Fruit fly (Drosophila melanogaster) whole organism, embryonic: ENCODE measurements around the gene Cog3.
A peak's percentile ranks its signal among the peaks of the same experiment; 100 is the strongest.

Source experiments
- Ada2b ChIP-seq: fragments of 200-800 bp; sonication (Bioruptor generic); IDR thresholded peaks from 2 replicates; pipeline ENCODE4 v1.3.6; 2022; ENCODE audit warnings: missing biosample characterization, missing genetic modification characterization
- Aef1 ChIP-seq: fragments of 200-800 bp; sonication (Bioruptor generic); IDR thresholded peaks from 3 replicates; pipeline ENCODE4 v1.3.6; 2022; ENCODE audit warnings: missing biosample characterization, missing genetic modification characterization
- Atf6 ChIP-seq: fragments of 200-800 bp; sonication (Bioruptor generic); IDR thresholded peaks from 2 replicates; pipeline ENCODE4 v1.3.6; 2022; ENCODE audit warnings: missing biosample characterization, missing genetic modification characterization
- Bgb ChIP-seq: fragments of 200-800 bp; sonication (Bioruptor generic); IDR thresholded peaks from 2 replicates; pipeline ENCODE4 v1.3.6; 2022; ENCODE audit warnings: missing biosample characterization, missing genetic modification characterization; ENCODE audit not compliant: partially characterized antibody
- CG1024 ChIP-seq: fragments of 200-800 bp; sonication (Bioruptor generic); IDR thresholded peaks from 2 replicates; pipeline ENCODE4 v1.3.6; 2022; ENCODE audit warnings: missing biosample characterization, missing genetic modification characterization
- CG10654 ChIP-seq: fragments of 200-800 bp; sonication (Bioruptor generic); optimal IDR thresholded peaks from 2 replicates; lab custom pipeline; 2016; ENCODE audit warnings: missing biosample characterization, missing genetic modification characterization
- CG11504 ChIP-seq: fragments of 200-800 bp; sonication (Bioruptor generic); optimal IDR thresholded peaks from 3 replicates; lab custom pipeline; 2019; ENCODE audit warnings: missing biosample characterization, mild to moderate bottlenecking, missing genetic modification characterization, moderate library complexity
- CG11695 ChIP-seq: fragments of 200-800 bp; sonication (Bioruptor generic); IDR thresholded peaks from 3 replicates; pipeline ENCODE4 v1.3.6; 2022; ENCODE audit warnings: missing biosample characterization, missing genetic modification characterization
- CG12769 ChIP-seq: fragments of 200-800 bp; sonication (Bioruptor generic); optimal IDR thresholded peaks from 2 replicates; lab custom pipeline; 2019; ENCODE audit warnings: missing biosample characterization, mild to moderate bottlenecking, missing genetic modification characterization, moderate library complexity
- CG1603 ChIP-seq: fragments of 200-800 bp; sonication (Bioruptor generic); optimal IDR thresholded peaks from 2 replicates; lab custom pipeline; 2019; ENCODE audit warnings: missing biosample characterization, mild to moderate bottlenecking, missing genetic modification characterization, moderate library complexity
- CG17829 ChIP-seq: fragments of 200-800 bp; optimal IDR thresholded peaks from 2 replicates; lab custom pipeline; 2019; ENCODE audit warnings: missing biosample characterization, mild to moderate bottlenecking, missing genetic modification characterization, moderate library complexity
- CG2120 ChIP-seq: fragments of 200-800 bp; sonication (Bioruptor generic); optimal IDR thresholded peaks from 3 replicates; lab custom pipeline; 2016; ENCODE audit warnings: missing biosample characterization, missing genetic modification characterization
- CG34224 ChIP-seq: fragments of 200-800 bp; sonication (Bioruptor generic); IDR thresholded peaks from 3 replicates; pipeline ENCODE4 v1.3.6; 2022; ENCODE audit warnings: missing biosample characterization, missing genetic modification characterization; ENCODE audit not compliant: partially characterized antibody
- CG3847 ChIP-seq: fragments of 200-800 bp; sonication (Bioruptor generic); IDR thresholded peaks from 2 replicates; pipeline ENCODE4 v1.3.6; 2022; ENCODE audit warnings: missing biosample characterization, missing genetic modification characterization
- CG4328 ChIP-seq: fragments of 200-800 bp; sonication (Bioruptor generic); optimal IDR thresholded peaks from 3 replicates; lab custom pipeline; 2017; ENCODE audit warnings: missing biosample characterization, missing genetic modification reagents, missing genetic modification characterization
- CG5953 ChIP-seq: fragments of 200-800 bp; sonication (Bioruptor generic); IDR thresholded peaks from 2 replicates; pipeline ENCODE4 v1.3.6; 2022; ENCODE audit warnings: missing biosample characterization, missing genetic modification characterization
- CG7745 ChIP-seq: fragments of 200-800 bp; sonication (Bioruptor generic); optimal IDR thresholded peaks from 2 replicates; lab custom pipeline; 2018; ENCODE audit warnings: missing biosample characterization, mild to moderate bottlenecking, missing genetic modification characterization, moderate library complexity
- CG7839 ChIP-seq: fragments of 200-800 bp; sonication (Bioruptor generic); optimal IDR thresholded peaks from 3 replicates; lab custom pipeline; 2018; ENCODE audit warnings: missing biosample characterization, mild to moderate bottlenecking, missing genetic modification characterization, moderate library complexity
- CTCF ChIP-seq: fragments of 200-800 bp; sonication (Bioruptor generic); optimal IDR thresholded peaks from 2 replicates; lab custom pipeline; 2017; ENCODE audit warnings: missing biosample characterization, mild to moderate bottlenecking, missing genetic modification characterization, moderate library complexity
- CoRest ChIP-seq: fragments of 200-800 bp; sonication (Bioruptor generic); optimal IDR thresholded peaks from 3 replicates; lab custom pipeline; 2018; ENCODE audit warnings: missing biosample characterization, mild to moderate bottlenecking, missing genetic modification characterization, moderate library complexity
- H15 ChIP-seq: fragments of 200-800 bp; sonication (Bioruptor generic); IDR thresholded peaks from 3 replicates; pipeline ENCODE4 v1.3.6; 2022; ENCODE audit warnings: missing biosample characterization, missing genetic modification characterization
- Hr51 ChIP-seq, 2 experiments: fragments of 200-800 bp; sonication (Bioruptor generic); optimal IDR thresholded peaks; 2 replicates in 1 of 2; 3 replicates in 1 of 2; lab custom pipeline; 2016 to 2018; ENCODE audit warnings: missing biosample characterization in 2 of 2, missing genetic modification characterization in 2 of 2, mild to moderate bottlenecking in 1 of 2, moderate library complexity in 1 of 2
- Med ChIP-seq: fragments of 200-800 bp; sonication (Bioruptor generic); peaks from one replicate; lab custom pipeline; 2016; ENCODE audit warnings: missing biosample characterization, missing genetic modification characterization, mild to moderate bottlenecking, inconsistent platforms, moderate library complexity
- Mes4 ChIP-seq: fragments of 200-800 bp; sonication (Bioruptor generic); optimal IDR thresholded peaks from 2 replicates; lab custom pipeline; 2016; ENCODE audit warnings: missing biosample characterization, missing genetic modification characterization
- NK7.1 ChIP-seq: fragments of 200-800 bp; sonication (Bioruptor generic); optimal IDR thresholded peaks from 3 replicates; lab custom pipeline; 2016; ENCODE audit warnings: missing biosample characterization, missing genetic modification characterization
- Neu2 ChIP-seq: fragments of 200-800 bp; sonication (Bioruptor generic); optimal IDR thresholded peaks from 3 replicates; lab custom pipeline; 2016; ENCODE audit warnings: missing biosample characterization, missing genetic modification characterization, borderline replicate concordance
- Pdp1 ChIP-seq, 2 experiments: fragments of 200-800 bp; sonication (Bioruptor generic); optimal IDR thresholded peaks; 3 replicates each; lab custom pipeline; 2016; ENCODE audit warnings: missing biosample characterization in 2 of 2, missing genetic modification characterization in 2 of 2, mild to moderate bottlenecking in 1 of 2, moderate library complexity in 1 of 2
- Ptx1 ChIP-seq: fragments of 200-800 bp; sonication (Bioruptor generic); IDR thresholded peaks from 2 replicates; pipeline ENCODE4 v1.3.6; 2022; ENCODE audit warnings: missing biosample characterization, missing genetic modification characterization
- Rfx ChIP-seq: fragments of 200-800 bp; sonication (Bioruptor generic); IDR thresholded peaks from 2 replicates; pipeline ENCODE4 v1.3.6; 2022; ENCODE audit warnings: missing biosample characterization, missing genetic modification characterization
- YL-1 ChIP-seq: fragments of 200-800 bp; sonication (Bioruptor generic); optimal IDR thresholded peaks from 3 replicates; lab custom pipeline; 2017; ENCODE audit warnings: missing biosample characterization, mild to moderate bottlenecking, missing genetic modification characterization
- al ChIP-seq: fragments of 200-800 bp; sonication (Bioruptor generic); IDR thresholded peaks from 2 replicates; pipeline ENCODE4 v1.3.6; 2022; ENCODE audit warnings: missing biosample characterization, missing genetic modification characterization
- chinmo ChIP-seq: fragments of 200-800 bp; sonication (Bioruptor generic); IDR thresholded peaks from 4 replicates; pipeline ENCODE4 v1.3.6; 2022; ENCODE audit warnings: missing biosample characterization, missing genetic modification characterization; ENCODE audit not compliant: partially characterized antibody
- dmrt99B ChIP-seq: fragments of 200-800 bp; sonication (Bioruptor generic); optimal IDR thresholded peaks from 2 replicates; lab custom pipeline; 2018; ENCODE audit warnings: missing biosample characterization, mild to moderate bottlenecking, missing genetic modification characterization, moderate library complexity
- dysf ChIP-seq: fragments of 200-800 bp; sonication (Bioruptor generic); IDR thresholded peaks from 3 replicates; pipeline ENCODE4 v1.3.6; 2022; ENCODE audit warnings: missing biosample characterization, missing genetic modification characterization
- gem ChIP-seq: fragments of 200-800 bp; sonication (Bioruptor generic); optimal IDR thresholded peaks from 2 replicates; lab custom pipeline; 2019; ENCODE audit warnings: missing biosample characterization, mild to moderate bottlenecking, missing genetic modification characterization, moderate library complexity
- grau ChIP-seq: fragments of 200-800 bp; optimal IDR thresholded peaks from 3 replicates; lab custom pipeline; 2019; ENCODE audit warnings: missing biosample characterization, mild to moderate bottlenecking, missing genetic modification characterization, moderate library complexity
- gro ChIP-seq: fragments of 200-800 bp; sonication (Bioruptor generic); optimal IDR thresholded peaks from 2 replicates; lab custom pipeline; 2016; ENCODE audit warnings: missing biosample characterization, missing genetic modification characterization
- gsb ChIP-seq: fragments of 200-800 bp; sonication (Bioruptor generic); IDR thresholded peaks from 2 replicates; pipeline ENCODE4 v1.3.6; 2022; ENCODE audit warnings: missing biosample characterization, missing genetic modification characterization
- hkb ChIP-seq, 2 experiments: fragments of 200-800 bp in 1 of 2; fragments of >200 bp in 1 of 2; sonication (Bioruptor generic) in 1 of 2; IDR thresholded peaks in 1 of 2; optimal IDR thresholded peaks in 1 of 2; 2 replicates each; pipeline versions ENCODE4 v1.3.6 to Lab custom; 2017 to 2022; ENCODE audit warnings: missing biosample characterization in 1 of 2, missing genetic modification characterization in 1 of 2
- lilli ChIP-seq: fragments of 200-800 bp; sonication (Bioruptor generic); optimal IDR thresholded peaks from 3 replicates; lab custom pipeline; 2016; ENCODE audit warnings: missing biosample characterization, missing genetic modification characterization
- lmd ChIP-seq: fragments of 200-800 bp; sonication (Bioruptor generic); IDR thresholded peaks from 2 replicates; pipeline ENCODE4 v1.3.6; 2022; ENCODE audit warnings: missing biosample characterization, missing genetic modification characterization
- luna ChIP-seq: fragments of 200-800 bp; sonication (Bioruptor generic); optimal IDR thresholded peaks from 2 replicates; lab custom pipeline; 2016; ENCODE audit warnings: missing biosample characterization, missing genetic modification characterization
- sens ChIP-seq: fragments of 200-800 bp; sonication (Bioruptor generic); peaks from one replicate; lab custom pipeline; 2016; ENCODE audit warnings: missing biosample characterization, missing genetic modification characterization
- seq ChIP-seq: fragments of 200-800 bp; sonication (Bioruptor generic); IDR thresholded peaks from 2 replicates; pipeline ENCODE4 v1.3.6; 2022; ENCODE audit warnings: missing biosample characterization, missing genetic modification characterization
- so ChIP-seq: fragments of 200-800 bp; sonication (Bioruptor generic); IDR thresholded peaks from 3 replicates; pipeline ENCODE4 v1.3.6; 2022; ENCODE audit warnings: missing biosample characterization, missing genetic modification characterization
- trem ChIP-seq: fragments of 200-800 bp; optimal IDR thresholded peaks from 3 replicates; lab custom pipeline; 2019; ENCODE audit warnings: missing biosample characterization, mild to moderate bottlenecking, missing genetic modification characterization, moderate library complexity
- wdn ChIP-seq: fragments of 200-800 bp; sonication (Bioruptor generic); IDR thresholded peaks from 2 replicates; pipeline ENCODE4 v1.3.6; 2022; ENCODE audit warnings: missing biosample characterization, missing genetic modification characterization

The Cog3 gene

DNA sequence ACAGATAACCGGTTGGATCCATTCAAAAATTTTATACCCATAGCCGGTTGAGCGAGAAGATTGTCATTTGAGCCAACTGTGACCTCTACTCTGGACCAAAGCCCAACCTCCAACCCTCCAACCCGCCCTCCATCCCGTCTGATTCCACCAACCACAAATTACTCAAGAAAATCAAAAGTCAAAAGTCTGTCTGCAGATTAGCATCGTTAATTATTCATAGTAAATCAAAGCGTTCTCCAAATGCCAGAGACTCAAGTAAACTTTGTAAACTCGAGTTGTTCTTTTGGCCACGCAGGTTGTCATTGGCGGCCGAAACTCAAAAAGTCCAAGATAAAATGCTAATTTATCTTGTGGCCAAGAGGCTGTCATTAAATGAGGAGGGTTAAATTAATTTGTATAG is 39.3 kb downstream of the Cog3 start (continued):
- TF ChIP-seq trem (tag; lab: Kevin White, UChicago) (no peak), gsb (GFP tag; lab: Robert Waterston, UW) (no peak), CG7745 (tag; lab: Kevin White, UChicago) (peak; percentile 87), chinmo (GFP tag; lab: Robert Waterston, UW) (0 out of 4 replicates have a peak, but pooled peaks have one; percentile 33), CG10654 (GFP tag; lab: Kevin White, UChicago) (no peak), H15 (no peak), NK7.1 (GFP tag; lab: Kevin White, UChicago) (no peak), Mes4 (GFP tag; lab: Kevin White, UChicago) (no peak), YL-1 (no peak), Bgb (no peak), CG1024 (GFP tag; lab: Robert Waterston, UW) (no peak), al (GFP tag; lab: Robert Waterston, UW) (no peak), luna (GFP tag; lab: Kevin White, UChicago) (no peak)

DNA sequence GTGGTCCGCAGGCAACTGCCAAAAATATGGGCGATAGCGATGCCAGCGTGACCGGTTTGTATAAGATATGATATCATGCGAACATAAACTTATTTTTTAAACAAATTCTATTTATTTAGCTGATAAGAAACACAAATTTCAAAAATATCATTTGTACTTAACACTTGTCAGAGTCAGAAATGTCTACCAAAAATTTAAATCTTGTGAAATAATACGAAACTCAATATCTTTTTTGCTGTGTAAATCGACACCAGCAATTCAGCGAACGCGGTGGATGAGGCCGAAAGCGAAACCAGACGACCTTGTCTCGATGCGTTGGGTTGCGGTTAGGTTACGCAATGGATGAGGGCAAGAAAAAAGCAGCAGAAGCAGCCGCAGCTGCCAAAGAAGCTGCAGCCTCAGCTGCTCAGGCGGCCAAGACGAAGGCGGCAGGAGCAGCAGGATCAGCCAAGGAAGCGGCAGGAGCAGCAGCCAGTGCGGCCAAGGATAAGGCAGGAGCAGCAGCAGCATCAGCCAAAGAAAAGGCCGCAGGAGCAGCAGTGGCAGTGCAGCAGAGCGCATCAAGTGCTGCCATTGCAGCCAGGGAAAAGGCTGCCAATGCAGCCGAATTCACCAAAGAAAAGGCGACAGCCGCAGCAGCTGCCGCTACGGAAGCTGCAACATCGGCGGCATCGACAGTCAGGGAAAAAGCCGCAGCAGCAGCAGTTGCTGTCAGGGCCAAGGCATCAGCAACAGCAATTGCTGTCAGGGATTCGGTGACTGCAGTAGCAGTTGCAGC is 40.1 kb downstream of the Cog3 start, which contains the start of gene CG31952:
CG31952 (plus strand) TSS at position 167 of the 778 bp plus-strand sequence.
- TF ChIP-seq seq (GFP tag; lab: Robert Waterston, UW) (0 out of 2 replicates have a peak, but pooled peaks have one; percentile 14), dmrt99B (tag; lab: Kevin White, UChicago) (peak; percentile 11), so (GFP tag; lab: Robert Waterston, UW) (peak; percentile 59; the same call in 1 of the 3 replicates), Ada2b (GFP tag; lab: Robert Waterston, UW) (0 out of 2 replicates have a peak, but pooled peaks have one; percentile 18), Atf6 (GFP tag; lab: Robert Waterston, UW) (peak; percentile 33; the same call in 1 of the 2 replicates), CG2120 (GFP tag; lab: Kevin White, UChicago) (peak; percentile 33), dysf (0 out of 3 replicates have a peak, but pooled peaks have one; percentile 7), lilli (GFP tag; lab: Kevin White, UChicago) (peak; percentile 32), CG17829 (tag; lab: Kevin White, UChicago) (no peak), wdn (GFP tag; lab: Robert Waterston, UW) (no peak), Rfx (0 out of 2 replicates have a peak, but pooled peaks have one; percentile 10), Aef1 (GFP tag; lab: Robert Waterston, UW) (peak; percentile 49; the same call in 2 of the 3 replicates), hkb (optimal IDR thresholded peaks at IDR 0.05; lab: Kevin White, UChicago) (no peak), hkb (GFP tag; IDR thresholded peaks at IDR 0.05; lab: Robert Waterston, UW) (peak; percentile 50), Ptx1 (GFP tag; lab: Robert Waterston, UW) (0 out of 2 replicates have a peak, but pooled peaks have one; percentile 11), CG5953 (0 out of 2 replicates have a peak, but pooled peaks have one; percentile 5), lmd (GFP tag; lab: Robert Waterston, UW) (0 out of 2 replicates have a peak, but pooled peaks have one; percentile 6), CG1603 (tag; lab: Kevin White, UChicago) (no peak), Neu2 (GFP tag; lab: Kevin White, UChicago) (no peak), CG3847 (GFP tag; lab: Robert Waterston, UW) (peak; percentile 38; the same call in 1 of the 2 replicates), chinmo (GFP tag; lab: Robert Waterston, UW) (peak; percentile 66; the same call in 2 of the 4 replicates), CoRest (tag; lab: Kevin White, UChicago) (peak; percentile 17), gro (peak; percentile 1), CG7839 (tag; lab: Kevin White, UChicago) (peak; percentile 32), CG11695 (GFP tag; lab: Robert Waterston, UW) (peak; percentile 55; the same call in 2 of the 3 replicates), CG4328 (GFP tag; lab: Kevin White, UChicago) (no peak), CG12769 (tag; lab: Kevin White, UChicago) (peak; percentile 20), CG34224 (GFP tag; lab: Robert Waterston, UW) (no peak), gem (tag; lab: Kevin White, UChicago) (peak; percentile 21), Hr51 (GFP tag; optimal IDR thresholded peaks at IDR 0.05; lab: Kevin White, UChicago) (peak in 1 of 2 experiments; percentile 33), Pdp1 (GFP tag; optimal IDR thresholded peaks at IDR 0.05; lab: Kevin White, UChicago) (peak in 1 of 2 experiments; percentile 42), CG11504 (tag; lab: Kevin White, UChicago) (peak; percentile 43), sens (GFP tag; lab: Kevin White, UChicago) (peak; percentile 28), CTCF (no peak), Med (peak; percentile 67), grau (tag; lab: Kevin White, UChicago) (peak; percentile 37)
